Fruit fly (Drosophila melanogaster) whole organism, embryonic: ENCODE data around the gene CG15890.

Experiments used
- B-H2 ChIP-seq: fragments of 200-800 bp; sonication (Bioruptor generic); optimal IDR thresholded peaks from 2 replicates; lab custom pipeline; 2018; ENCODE audit warnings: missing biosample characterization, mild to moderate bottlenecking, missing genetic modification characterization
- CG10321 ChIP-seq: fragments of 200-800 bp; sonication (Bioruptor generic); IDR thresholded peaks from 2 replicates; pipeline ENCODE4 v1.3.6; 2022; ENCODE audit warnings: missing biosample characterization, missing genetic modification characterization
- CG12071 ChIP-seq: fragments of 200-800 bp; sonication (Bioruptor generic); optimal IDR thresholded peaks from 3 replicates; lab custom pipeline; 2018; ENCODE audit warnings: missing biosample characterization, mild to moderate bottlenecking, missing genetic modification characterization
- CG12391 ChIP-seq: fragments of 200-800 bp; sonication (Bioruptor generic); optimal IDR thresholded peaks from 3 replicates; lab custom pipeline; 2018; ENCODE audit warnings: missing biosample characterization, mild to moderate bottlenecking, missing genetic modification characterization, moderate library complexity
- CG12769 ChIP-seq: fragments of 200-800 bp; sonication (Bioruptor generic); optimal IDR thresholded peaks from 2 replicates; lab custom pipeline; 2019; ENCODE audit warnings: missing biosample characterization, mild to moderate bottlenecking, missing genetic modification characterization, moderate library complexity
- CG13123 ChIP-seq: fragments of 200-800 bp; sonication (Bioruptor generic); optimal IDR thresholded peaks from 2 replicates; lab custom pipeline; 2016; ENCODE audit warnings: missing biosample characterization, missing genetic modification characterization
- CG13287 ChIP-seq: fragments of 200-800 bp; sonication (Bioruptor generic); IDR thresholded peaks from 2 replicates; pipeline ENCODE4 v1.3.6; 2022; ENCODE audit warnings: missing biosample characterization, missing genetic modification characterization; ENCODE audit not compliant: partially characterized antibody
- CG13624 ChIP-seq: fragments of 200-800 bp; sonication (Bioruptor generic); optimal IDR thresholded peaks from 2 replicates; lab custom pipeline; 2016; ENCODE audit warnings: missing biosample characterization, missing genetic modification characterization
- CG13894 ChIP-seq: fragments of 200-800 bp; sonication (Bioruptor generic); optimal IDR thresholded peaks from 3 replicates; lab custom pipeline; 2018; ENCODE audit warnings: missing biosample characterization, mild to moderate bottlenecking, missing genetic modification characterization, moderate library complexity
- CG15601 ChIP-seq: fragments of 200-800 bp; sonication (Bioruptor generic); optimal IDR thresholded peaks from 3 replicates; lab custom pipeline; 2019; ENCODE audit warnings: missing biosample characterization, mild to moderate bottlenecking, missing genetic modification characterization, moderate library complexity
- CG1603 ChIP-seq: fragments of 200-800 bp; sonication (Bioruptor generic); optimal IDR thresholded peaks from 2 replicates; lab custom pipeline; 2019; ENCODE audit warnings: missing biosample characterization, mild to moderate bottlenecking, missing genetic modification characterization, moderate library complexity
- CG16813 ChIP-seq: fragments of 200-800 bp; sonication (Bioruptor generic); IDR thresholded peaks from 3 replicates; pipeline ENCODE4 v1.3.6; 2022; ENCODE audit warnings: missing biosample characterization, missing genetic modification characterization; ENCODE audit not compliant: partially characterized antibody
- CG16815 ChIP-seq: fragments of 200-800 bp; sonication (Bioruptor generic); optimal IDR thresholded peaks from 3 replicates; lab custom pipeline; 2017; ENCODE audit warnings: missing biosample characterization, mild to moderate bottlenecking, missing genetic modification characterization
- CG17385 ChIP-seq: fragments of 200-800 bp; sonication (Bioruptor generic); optimal IDR thresholded peaks from 3 replicates; lab custom pipeline; 2018; ENCODE audit warnings: missing biosample characterization, mild to moderate bottlenecking, missing genetic modification characterization
- CG2199 ChIP-seq: fragments of 200-800 bp; sonication (Bioruptor generic); IDR thresholded peaks from 3 replicates; pipeline ENCODE4 v1.3.6; 2022; ENCODE audit warnings: missing biosample characterization, missing genetic modification characterization
- CG31441 ChIP-seq: fragments of 200-800 bp; sonication (Bioruptor generic); IDR thresholded peaks from 2 replicates; pipeline ENCODE4 v1.3.6; 2022; ENCODE audit warnings: missing biosample characterization, missing genetic modification characterization
- CG7556 ChIP-seq: fragments of 200-800 bp; sonication (Bioruptor generic); optimal IDR thresholded peaks from 2 replicates; lab custom pipeline; 2017; ENCODE audit warnings: missing biosample characterization, mild to moderate bottlenecking, missing genetic modification characterization
- CG8290 ChIP-seq, 3 experiments: fragments of 200-800 bp; sonication (Bioruptor generic); optimal IDR thresholded peaks; 2 replicates each; lab custom pipeline; 2016 to 2019; ENCODE audit warnings: missing biosample characterization in 3 of 3, missing genetic modification characterization in 3 of 3, mild to moderate bottlenecking in 2 of 3, moderate library complexity in 1 of 3
- Deaf1 ChIP-seq: fragments of 200-800 bp; optimal IDR thresholded peaks from 3 replicates; lab custom pipeline; 2019; ENCODE audit warnings: missing biosample characterization, mild to moderate bottlenecking, missing genetic modification characterization, moderate library complexity
- Fer1 ChIP-seq: fragments of 200-800 bp; sonication (Bioruptor generic); optimal IDR thresholded peaks from 2 replicates; lab custom pipeline; 2017; ENCODE audit warnings: missing biosample characterization, mild to moderate bottlenecking, missing genetic modification characterization
- Fer2 ChIP-seq: fragments of 200-800 bp; sonication (Bioruptor generic); optimal IDR thresholded peaks from 2 replicates; lab custom pipeline; 2018; ENCODE audit warnings: missing biosample characterization, mild to moderate bottlenecking, missing genetic modification characterization, moderate library complexity
- Hand ChIP-seq: fragments of 200-800 bp; sonication (Bioruptor generic); optimal IDR thresholded peaks from 2 replicates; lab custom pipeline; 2017; ENCODE audit warnings: mild to moderate bottlenecking, missing biosample characterization, missing genetic modification reagents, missing genetic modification characterization
- Med ChIP-seq: fragments of 200-800 bp; sonication (Bioruptor generic); peaks from one replicate; lab custom pipeline; 2016; ENCODE audit warnings: missing biosample characterization, missing genetic modification characterization, mild to moderate bottlenecking, inconsistent platforms, moderate library complexity
- NFAT ChIP-seq: fragments of 200-800 bp; sonication (Bioruptor generic); IDR thresholded peaks from 2 replicates; pipeline ENCODE4 v1.3.6; 2022; ENCODE audit warnings: missing biosample characterization, missing genetic modification characterization
- Nf-YA ChIP-seq: fragments of 200-800 bp; sonication (Bioruptor generic); IDR thresholded peaks from 2 replicates; pipeline ENCODE4 v1.3.6; 2022; ENCODE audit warnings: missing biosample characterization, missing genetic modification characterization
- Ravus ChIP-seq: fragments of 200-800 bp; sonication (Bioruptor generic); IDR thresholded peaks from 2 replicates; pipeline ENCODE4 v1.3.6; 2022; ENCODE audit warnings: missing biosample characterization, missing genetic modification characterization
- abd-A ChIP-seq: fragments of 200-800 bp; sonication (Bioruptor generic); optimal IDR thresholded peaks from 3 replicates; lab custom pipeline; 2019; ENCODE audit warnings: missing biosample characterization, mild to moderate bottlenecking, missing genetic modification characterization, moderate library complexity
- bab2 ChIP-seq: fragments of 200-800 bp; sonication (Bioruptor generic); optimal IDR thresholded peaks from 2 replicates; lab custom pipeline; 2016; ENCODE audit warnings: missing biosample characterization, missing genetic modification characterization
- cg ChIP-seq: fragments of 200-800 bp; sonication (Bioruptor generic); optimal IDR thresholded peaks from 3 replicates; lab custom pipeline; 2019; ENCODE audit warnings: missing biosample characterization, mild to moderate bottlenecking, missing genetic modification characterization, moderate library complexity
- chinmo ChIP-seq: fragments of 200-800 bp; sonication (Bioruptor generic); IDR thresholded peaks from 4 replicates; pipeline ENCODE4 v1.3.6; 2022; ENCODE audit warnings: missing biosample characterization, missing genetic modification characterization; ENCODE audit not compliant: partially characterized antibody
- exex ChIP-seq: fragments of 200-800 bp; sonication (Bioruptor generic); optimal IDR thresholded peaks from 4 replicates; lab custom pipeline; 2018; ENCODE audit warnings: missing biosample characterization, mild to moderate bottlenecking, missing genetic modification characterization, moderate library complexity
- fd64A ChIP-seq: fragments of 200-800 bp; sonication (Bioruptor generic); optimal IDR thresholded peaks from 3 replicates; lab custom pipeline; 2018; ENCODE audit warnings: missing biosample characterization, mild to moderate bottlenecking, missing genetic modification characterization
- gro ChIP-seq: fragments of 200-800 bp; sonication (Bioruptor generic); optimal IDR thresholded peaks from 2 replicates; lab custom pipeline; 2016; ENCODE audit warnings: missing biosample characterization, missing genetic modification characterization
- gsb ChIP-seq: fragments of 200-800 bp; sonication (Bioruptor generic); IDR thresholded peaks from 2 replicates; pipeline ENCODE4 v1.3.6; 2022; ENCODE audit warnings: missing biosample characterization, missing genetic modification characterization
- ham ChIP-seq: fragments of 200-800 bp; sonication (Bioruptor generic); IDR thresholded peaks from 2 replicates; pipeline ENCODE4 v1.3.6; 2022; ENCODE audit warnings: missing biosample characterization, missing genetic modification characterization
- her ChIP-seq: fragments of 200-800 bp; sonication (Bioruptor generic); optimal IDR thresholded peaks from 2 replicates; lab custom pipeline; 2016; ENCODE audit warnings: missing biosample characterization, missing genetic modification characterization
- lbe ChIP-seq: fragments of 200-800 bp; sonication (Bioruptor generic); optimal IDR thresholded peaks from 2 replicates; lab custom pipeline; 2016; ENCODE audit warnings: missing biosample characterization, mild to moderate bottlenecking, missing genetic modification characterization
- mld ChIP-seq: fragments of 200-800 bp; sonication (Bioruptor generic); IDR thresholded peaks from 3 replicates; pipeline ENCODE4 v1.3.6; 2022; ENCODE audit warnings: missing biosample characterization, missing genetic modification characterization; ENCODE audit not compliant: partially characterized antibody
- odd ChIP-seq: fragments of 200-800 bp; sonication (Bioruptor generic); optimal IDR thresholded peaks from 2 replicates; lab custom pipeline; 2017; ENCODE audit warnings: missing biosample characterization, mild to moderate bottlenecking, missing genetic modification characterization
- org-1 ChIP-seq: fragments of 200-800 bp; sonication (Bioruptor generic); optimal IDR thresholded peaks from 2 replicates; lab custom pipeline; 2017; ENCODE audit warnings: missing biosample characterization, missing genetic modification characterization
- otp ChIP-seq: fragments of 200-800 bp; sonication (Bioruptor generic); IDR thresholded peaks from 3 replicates; pipeline ENCODE4, ENCODE4 v1.3.6; 2022; ENCODE audit warnings: missing biosample characterization, missing genetic modification characterization
- pan ChIP-seq, 4 experiments: fragments of >200 bp in 3 of 4; fragments of 200-800 bp in 1 of 4; sonication (Bioruptor generic) in 1 of 4; optimal IDR thresholded peaks in 3 of 4; IDR thresholded peaks in 1 of 4; 2 replicates each; pipeline versions ENCODE4 v1.3.6 to Lab custom; 2017 to 2022; ENCODE audit warnings: missing biosample characterization in 2 of 4, missing genetic modification characterization in 2 of 4, mixed read lengths in 1 of 4
- run ChIP-seq: fragments of 200-800 bp; sonication (Bioruptor generic); optimal IDR thresholded peaks from 3 replicates; lab custom pipeline; 2018; ENCODE audit warnings: missing biosample characterization, mild to moderate bottlenecking, missing genetic modification characterization
- sens ChIP-seq: fragments of 200-800 bp; sonication (Bioruptor generic); peaks from one replicate; lab custom pipeline; 2016; ENCODE audit warnings: missing biosample characterization, missing genetic modification characterization
- tll ChIP-seq, 2 experiments: fragments of 200-800 bp in 1 of 2; fragments of >200 bp in 1 of 2; sonication (Bioruptor generic) in 1 of 2; optimal IDR thresholded peaks; 2 replicates each; lab custom pipeline; 2017 to 2019; ENCODE audit warnings: missing biosample characterization in 2 of 2, missing genetic modification characterization in 2 of 2, mild to moderate bottlenecking in 1 of 2, moderate library complexity in 1 of 2
- tna ChIP-seq: fragments of 200-800 bp; sonication (Bioruptor generic); IDR thresholded peaks from 2 replicates; pipeline ENCODE4 v1.3.6; 2022; ENCODE audit warnings: missing biosample characterization, missing genetic modification characterization; ENCODE audit not compliant: partially characterized antibody
- vfl ChIP-seq: fragments of 200-800 bp; sonication (Bioruptor generic); optimal IDR thresholded peaks from 2 replicates; lab custom pipeline; 2016; ENCODE audit warnings: missing biosample characterization, missing genetic modification characterization
- wek ChIP-seq: fragments of 200-800 bp; sonication (Bioruptor generic); optimal IDR thresholded peaks from 3 replicates; lab custom pipeline; 2018; ENCODE audit warnings: missing biosample characterization, mild to moderate bottlenecking, missing genetic modification characterization, moderate library complexity
- z ChIP-seq: fragments of 200-800 bp; sonication (Bioruptor generic); IDR thresholded peaks from 3 replicates; pipeline ENCODE4 v1.3.6; 2022; ENCODE audit warnings: missing biosample characterization, missing genetic modification characterization

The CG15890 gene

dm6 chrX:14749086-14749874, 16.3 kb downstream of the CG15890 start, which contains the start of gene NetB (continued):
- TF ChIP-seq CG12769 (peak; percentile 24), mld (GFP tag; lab: Robert Waterston, UW) (peak; percentile 8; the same call in 1 of the 3 replicates), tna (0 out of 2 replicates have a peak, but pooled peaks have one; percentile 12), CG16813 (GFP tag; lab: Robert Waterston, UW) (no peak; the same call in 2 of the 3 replicates), run (no peak), CG13287 (GFP tag; lab: Robert Waterston, UW) (peak; percentile 26; the same call in 1 of the 2 replicates), CG16815 (GFP tag; lab: Kevin White, UChicago) (no peak), z (peak; percentile 62; the same call in 1 of the 3 replicates), vfl (GFP tag; lab: Kevin White, UChicago) (no peak), Fer2 (tag; lab: Kevin White, UChicago) (no peak), CG15601 (tag; lab: Kevin White, UChicago) (peak; percentile 41), CG13894 (tag; lab: Kevin White, UChicago) (peak; percentile 58), CG13123 (GFP tag; lab: Kevin White, UChicago) (no peak), B-H2 (no peak), gro (GFP tag; lab: Kevin White, UChicago) (peak; percentile 13), sens (peak; percentile 46), CG12071 (GFP tag; lab: Kevin White, UChicago) (peak; percentile 24), chinmo (0 out of 4 replicates have a peak, but pooled peaks have one; percentile 61), cg (GFP tag; lab: Kevin White, UChicago) (peak; percentile 23), Med (peak; percentile 78), her (peak; percentile 11), CG2199 (GFP tag; lab: Robert Waterston, UW) (peak; percentile 85; the same call in 2 of the 3 replicates), bab2 (GFP tag; lab: Kevin White, UChicago) (no peak), CG10321 (GFP tag; lab: Robert Waterston, UW) (no peak), fd64A (GFP tag; lab: Kevin White, UChicago) (no peak), CG8290 (GFP tag; optimal IDR thresholded peaks at IDR 0.05; lab: Kevin White, UChicago) (no peak), CG8290 (tag; optimal IDR thresholded peaks at IDR 0.05; lab: Kevin White, UChicago) (peak in 1 of 2 experiments; percentile 47), CG13624 (GFP tag; lab: Kevin White, UChicago) (peak; percentile 41), lbe (GFP tag; lab: Kevin White, UChicago) (no peak), Hand (GFP tag; lab: Kevin White, UChicago) (no peak), Fer1 (peak; percentile 5), Ravus (GFP tag; lab: Robert Waterston, UW) (no peak), CG17385 (peak; percentile 2), wek (GFP tag; lab: Kevin White, UChicago) (peak; percentile 34), CG1603 (peak; percentile 2), exex (tag; lab: Kevin White, UChicago) (no peak), Deaf1 (tag; lab: Kevin White, UChicago) (peak; percentile 97), abd-A (tag; lab: Kevin White, UChicago) (peak; percentile 42)

dm6 chrX:14743819-14744218, 21.8 kb downstream of the CG15890 start:
- TF ChIP-seq odd (GFP tag; lab: Kevin White, UChicago), result peak; percentile 51
- TF ChIP-seq CG12391, result peak; percentile 58
- TF ChIP-seq NFAT (GFP tag; lab: Robert Waterston, UW), result no peak
- TF ChIP-seq org-1 (GFP tag; lab: Kevin White, UChicago), result peak; percentile 28
- peak; percentile 74 for TF ChIP-seq CG31441
- 0 out of 3 replicates have a peak, but pooled peaks have one; percentile 35 for TF ChIP-seq otp (GFP tag; lab: Robert Waterston, UW)
- TF ChIP-seq CG7556, result peak; percentile 64
- no peak for TF ChIP-seq pan (optimal IDR thresholded peaks at IDR 0.05; lab: Kevin White, UChicago)
- peak in 1 of 2 experiments; percentile 63 for TF ChIP-seq pan (GFP tag; optimal IDR thresholded peaks at IDR 0.05 in 1 of 2, IDR thresholded peaks at IDR 0.05 in 1 of 2)
- no peak for TF ChIP-seq gsb (GFP tag; lab: Robert Waterston, UW)
- TF ChIP-seq tll (GFP tag; optimal IDR thresholded peaks at IDR 0.05; lab: Kevin White, UChicago), result no peak
- no peak for TF ChIP-seq ham (GFP tag; lab: Robert Waterston, UW)
- no peak for TF ChIP-seq Nf-YA (GFP tag; lab: Robert Waterston, UW)
